Worm (Caenorhabditis elegans) whole organism, young adult: ENCODE data around the gene mrpl-18.

ENCODE experiments used
- ama-1 ChIP-seq, 3 experiments: fragments of 150-350 bp in 1 of 3; sonication (generic microtip) in 2 of 3; optimal IDR thresholded peaks; 2 replicates each; lab custom pipeline; 2014 to 2018; ENCODE audit warnings: missing biosample characterization in 2 of 3, missing genetic modification characterization in 2 of 3, missing genetic modification reagents in 2 of 3
- dpl-1 ChIP-seq: fragments of 150-350 bp; optimal IDR thresholded peaks from 2 replicates; lab custom pipeline; 2014; ENCODE audit warnings: missing biosample characterization, missing genetic modification reagents, missing genetic modification characterization
- hsf-1 ChIP-seq: fragments of 200-800 bp; sonication (Bioruptor generic); IDR thresholded peaks from 2 replicates; pipeline ENCODE4 v1.3.6; 2022; ENCODE audit warnings: missing genetic modification reagents, missing genetic modification characterization, missing compliant biosample characterization
- lag-1 ChIP-seq: fragments of 200-800 bp; sonication (Bioruptor generic); IDR thresholded peaks from 2 replicates; pipeline ENCODE4 v1.3.6; 2022; ENCODE audit warnings: missing genetic modification reagents, missing genetic modification characterization, missing compliant biosample characterization
- lin-54 ChIP-seq: fragments of 200-800 bp; sonication (Bioruptor generic); optimal IDR thresholded peaks from 2 replicates; lab custom pipeline; 2018; ENCODE audit warnings: mild to moderate bottlenecking, missing genetic modification characterization, missing compliant biosample characterization
- madf-3 ChIP-seq: fragments of 200-800 bp; sonication (Bioruptor generic); IDR thresholded peaks from 2 replicates; pipeline ENCODE4 v1.3.6; 2022; ENCODE audit warnings: missing genetic modification reagents, missing genetic modification characterization, missing compliant biosample characterization
- sdz-38 ChIP-seq: sonication (generic microtip); optimal IDR thresholded peaks from 2 replicates; lab custom pipeline; 2016; ENCODE audit warnings: missing genotype, missing genetic modification characterization, missing compliant biosample characterization
- snpc-1.3 ChIP-seq: sonication (generic microtip); optimal IDR thresholded peaks from 2 replicates; lab custom pipeline; 2017; ENCODE audit warnings: missing genetic modification characterization, mild to moderate bottlenecking, missing compliant biosample characterization, antibody characterized with exemption, moderate library complexity, missing genotype, missing genetic modification reagents; ENCODE audit not compliant: insufficient read depth
- snpc-4 ChIP-seq, 5 experiments: fragments of 150-350 bp in 1 of 5; sonication (generic microtip) in 4 of 5; optimal IDR thresholded peaks; 2 replicates each; lab custom pipeline; 2014 to 2018; ENCODE audit warnings: missing genetic modification characterization in 5 of 5, missing biosample characterization in 3 of 5, antibody characterized with exemption in 2 of 5, mild to moderate bottlenecking in 2 of 5, missing compliant biosample characterization in 2 of 5, missing genotype in 2 of 5, moderate library complexity in 2 of 5, missing genetic modification reagents in 1 of 5
- ztf-18 ChIP-seq: sonication (generic microtip); optimal IDR thresholded peaks from 2 replicates; lab custom pipeline; 2016; ENCODE audit warnings: missing genotype, mild to moderate bottlenecking, missing genetic modification characterization, missing compliant biosample characterization

ce11 chrIII:8108490-8108889 is 36.3 kb upstream of the mrpl-18 start, which contains the start of gene C14B9.3:
- TF ChIP-seq snpc-4 (GFP tag; optimal IDR thresholded peaks at IDR 0.05; lab: Kevin White, UChicago) (no peak), snpc-4 (tag; optimal IDR thresholded peaks at IDR 0.05; lab: Kevin White, UChicago) (no peak), sdz-38 (no peak), lin-54 (no peak), ztf-18 (tag; lab: Kevin White, UChicago) (no peak), dpl-1 (GFP tag; lab: Kevin White, UChicago) (no peak), ama-1 (optimal IDR thresholded peaks at IDR 0.05; lab: Kevin White, UChicago) (no peak), ama-1 (GFP tag; optimal IDR thresholded peaks at IDR 0.05; lab: Kevin White, UChicago) (no peak), lag-1 (GFP tag; lab: Robert Waterston, UW) (no peak), snpc-1.3 (no peak), hsf-1 (GFP tag; lab: Robert Waterston, UW) (no peak), madf-3 (GFP tag; lab: Robert Waterston, UW) (no peak)
